Worm (Caenorhabditis elegans) whole organism, late embryonic: ENCODE measurements around the gene Y46H3D.8.

Experiments used
- F13H6.1 ChIP-seq: sonication (generic microtip); optimal IDR thresholded peaks from 2 replicates; lab custom pipeline; 2016; ENCODE audit warnings: missing genetic modification characterization, missing compliant biosample characterization
- dve-1 ChIP-seq: sonication (generic microtip); optimal IDR thresholded peaks from 2 replicates; lab custom pipeline; 2017; ENCODE audit warnings: antibody characterized with exemption, mild to moderate bottlenecking, missing genetic modification characterization, missing compliant biosample characterization
- hlh-30 ChIP-seq: sonication (generic microtip); optimal IDR thresholded peaks from 2 replicates; lab custom pipeline; 2017; ENCODE audit warnings: antibody characterized with exemption, missing genetic modification characterization, missing compliant biosample characterization; ENCODE audit not compliant: insufficient read depth
- hlh-6 ChIP-seq: sonication (generic microtip); optimal IDR thresholded peaks from 2 replicates; lab custom pipeline; 2016; ENCODE audit warnings: missing genotype, missing genetic modification characterization, missing compliant biosample characterization
- pag-3 ChIP-seq: sonication (generic microtip); optimal IDR thresholded peaks from 2 replicates; lab custom pipeline; 2016; ENCODE audit warnings: missing compliant biosample characterization, missing genetic modification characterization, borderline replicate concordance
- pha-4 ChIP-seq: fragments of 150-350 bp; optimal IDR thresholded peaks from 2 replicates; lab custom pipeline; 2018; ENCODE audit warnings: missing biosample characterization, missing genetic modification reagents, missing genetic modification characterization
- tbx-7 ChIP-seq: sonication (generic microtip); optimal IDR thresholded peaks from 2 replicates; lab custom pipeline; 2016; ENCODE audit warnings: missing genotype, missing genetic modification characterization, missing compliant biosample characterization
- ztf-16 ChIP-seq: sonication (generic microtip); optimal IDR thresholded peaks from 2 replicates; lab custom pipeline; 2017; ENCODE audit warnings: missing genetic modification characterization, missing compliant biosample characterization

- TF ChIP-seq pha-4 (no peak), ztf-16 (tag; lab: Kevin White, UChicago) (no peak), F13H6.1 (tag; lab: Kevin White, UChicago) (no peak), tbx-7 (tag; lab: Kevin White, UChicago) (no peak), dve-1 (no peak), hlh-6 (no peak), hlh-30 (tag; lab: Kevin White, UChicago) (no peak), pag-3 (tag; lab: Kevin White, UChicago) (no peak)
Observed at ce11 chrV:1640008-1640407, 9.0 kb upstream of the Y46H3D.8 start, which contains the start of gene str-221.
